Fruit fly (Drosophila melanogaster): ENCODE measurements around the gene mbo.

Gene mbo

DNA sequence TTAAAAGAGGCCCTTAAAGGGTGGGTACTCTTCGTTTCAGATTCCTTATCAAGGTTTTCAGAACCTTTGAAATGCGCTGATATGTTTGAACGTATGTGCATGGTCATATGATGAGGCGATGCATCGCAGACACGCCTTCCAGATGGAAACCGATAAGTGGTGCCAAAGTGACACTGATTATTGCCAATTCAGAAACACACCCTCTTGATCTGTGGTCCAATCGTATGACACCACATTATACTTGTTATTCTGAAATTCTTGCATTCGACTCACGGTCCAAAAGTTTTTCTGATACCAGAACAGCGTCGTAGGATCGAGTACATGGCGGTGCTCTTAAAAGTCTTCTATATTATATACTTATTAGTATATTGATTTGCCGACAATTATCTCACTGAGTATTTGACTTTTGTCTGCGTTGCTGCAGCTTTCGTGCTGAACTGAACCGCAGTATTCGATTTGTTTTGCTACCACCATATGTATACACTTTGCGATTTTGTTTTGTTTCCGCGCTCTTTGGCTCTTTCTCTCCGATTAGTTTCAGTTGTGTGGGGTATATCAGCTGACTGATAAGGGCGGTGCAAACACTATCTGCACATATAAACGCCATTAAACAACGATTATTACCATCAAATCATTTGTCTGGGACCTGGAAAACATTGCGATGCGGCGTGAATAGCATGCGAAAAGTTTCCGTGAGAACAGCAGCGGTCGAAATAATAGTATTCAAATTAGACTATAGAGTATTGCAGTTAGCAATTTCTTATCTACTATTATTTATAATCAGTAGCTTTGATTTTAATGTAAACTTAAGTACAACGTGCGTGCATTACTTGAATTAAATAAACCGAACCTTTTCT is 41.7 kb upstream of the mbo start (continued):
- TF ChIP-seq Hr39 (optimal IDR thresholded peaks at IDR 0.05) (no peak), schlank (tag; optimal IDR thresholded peaks at IDR 0.05) (no peak), CG4730 (GFP tag; IDR thresholded peaks at IDR 0.05) (no peak), CG2678 (tag; optimal IDR thresholded peaks at IDR 0.05) (peak; percentile 29), ind (GFP tag; optimal IDR thresholded peaks at IDR 0.05) (no peak), CG3407 (GFP tag; optimal IDR thresholded peaks at IDR 0.05) (no peak), Drgx (GFP tag; IDR thresholded peaks at IDR 0.05) (0 out of 2 replicates have a peak, but pooled peaks have one; percentile 5), otp (GFP tag; IDR thresholded peaks at IDR 0.05) (no peak), bsh (GFP tag; optimal IDR thresholded peaks at IDR 0.05) (no peak), CG6175 (GFP tag; IDR thresholded peaks at IDR 0.05) (no peak), CG16815 (GFP tag; optimal IDR thresholded peaks at IDR 0.05) (no peak), tll (GFP tag; optimal IDR thresholded peaks at IDR 0.05) (no peak), CG18764 (GFP tag; optimal IDR thresholded peaks at IDR 0.05) (no peak), inv (GFP tag; IDR thresholded peaks at IDR 0.05; ENCODE audit: partially characterized antibody) (no peak), CG11398 (GFP tag; optimal IDR thresholded peaks at IDR 0.05) (no peak), CG2116 (GFP tag; optimal IDR thresholded peaks at IDR 0.05) (no peak), CG16779 (GFP tag; IDR thresholded peaks at IDR 0.05) (no peak), Hmr (GFP tag; optimal IDR thresholded peaks at IDR 0.05) (peak; percentile 10), CG15696 (tag; optimal IDR thresholded peaks at IDR 0.05) (no peak), Med (GFP tag) (peak; percentile 62), CG1602 (GFP tag; optimal IDR thresholded peaks at IDR 0.05) (no peak), CG7987 (GFP tag; optimal IDR thresholded peaks at IDR 0.05) (peak; percentile 50), CG34376 (GFP tag; optimal IDR thresholded peaks at IDR 0.05) (peak; percentile 48), Dp (GFP tag; optimal IDR thresholded peaks at IDR 0.05) (no peak), CG11696 (GFP tag; IDR thresholded peaks at IDR 0.05) (0 out of 2 replicates have a peak, but pooled peaks have one; percentile 11), pfk (GFP tag; optimal IDR thresholded peaks at IDR 0.05) (no peak), E2f2 (GFP tag; IDR thresholded peaks at IDR 0.05) (no peak), Atf3 (GFP tag; optimal IDR thresholded peaks at IDR 0.05) (no peak), CG11504 (tag; optimal IDR thresholded peaks at IDR 0.05) (peak; percentile 10), insv (GFP tag; optimal IDR thresholded peaks at IDR 0.05) (no peak), disco-r (GFP tag; optimal IDR thresholded peaks at IDR 0.05) (no peak), CG32532 (GFP tag; IDR thresholded peaks at IDR 0.05) (0 out of 2 replicates have a peak, but pooled peaks have one; percentile 24)

DNA sequence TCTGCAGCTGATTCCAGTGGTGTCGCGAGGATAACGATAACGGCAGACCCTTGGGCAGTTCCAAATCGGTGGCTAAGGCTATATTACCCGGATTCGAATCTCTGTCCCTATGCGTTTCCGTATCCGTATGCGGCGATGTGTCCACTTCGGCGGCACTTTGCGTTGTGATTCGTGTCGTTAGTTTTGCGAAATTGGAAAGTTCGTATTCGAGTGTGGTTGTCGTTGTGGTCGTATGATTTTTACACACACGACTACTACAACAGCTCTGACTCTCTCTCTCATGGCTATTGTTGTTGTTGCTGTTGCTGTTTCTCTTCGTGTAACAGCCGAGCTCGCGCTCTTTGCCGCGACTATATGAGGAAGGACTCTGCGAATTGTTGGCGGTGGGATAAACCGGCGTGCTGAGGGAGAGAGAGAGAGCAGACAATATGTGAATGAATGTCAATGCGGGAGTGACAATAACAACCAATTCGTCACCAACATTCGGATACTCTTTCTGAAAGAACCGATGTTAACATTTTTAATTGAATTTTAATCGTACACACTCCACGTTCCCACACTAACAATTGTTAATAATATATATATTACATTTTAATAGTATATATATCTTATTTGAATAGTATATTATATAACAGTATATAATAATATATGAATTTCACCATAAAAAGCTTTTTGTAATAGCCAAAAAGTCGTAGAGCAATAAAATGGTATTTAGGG is 40.9 kb upstream of the mbo start:
- TF ChIP-seq ato (GFP tag; IDR thresholded peaks at IDR 0.05; ENCODE audit: partially characterized antibody), result peak; percentile 37; the same call in 1 of the 2 replicates
- peak; percentile 35 for TF ChIP-seq PHDP (tag; optimal IDR thresholded peaks at IDR 0.05)
- no peak for TF ChIP-seq CG9876 (GFP tag; optimal IDR thresholded peaks at IDR 0.05)
- TF ChIP-seq ab (GFP tag; optimal IDR thresholded peaks at IDR 0.05), result no peak
- TF ChIP-seq Aef1 (GFP tag; IDR thresholded peaks at IDR 0.05), result peak; percentile 17; the same call in 2 of the 3 replicates
- TF ChIP-seq CG18262 (tag; optimal IDR thresholded peaks at IDR 0.05), result peak; percentile 57
- peak; percentile 48 for TF ChIP-seq lab (GFP tag; optimal IDR thresholded peaks at IDR 0.05)
- TF ChIP-seq disco-r (GFP tag; optimal IDR thresholded peaks at IDR 0.05), result no peak
- TF ChIP-seq pan (optimal IDR thresholded peaks at IDR 0.05), result no peak
- TF ChIP-seq pan (GFP tag; optimal IDR thresholded peaks at IDR 0.05 in 1 of 2, IDR thresholded peaks at IDR 0.05 in 1 of 2), result no peak
- peak; percentile 16 for TF ChIP-seq HmgZ (tag; optimal IDR thresholded peaks at IDR 0.05)
- no peak for TF ChIP-seq Dbx (GFP tag; IDR thresholded peaks at IDR 0.05)
- TF ChIP-seq chinmo (GFP tag; IDR thresholded peaks at IDR 0.05; ENCODE audit: partially characterized antibody), result 0 out of 4 replicates have a peak, but pooled peaks have one; percentile 79
- TF ChIP-seq unpg (GFP tag; optimal IDR thresholded peaks at IDR 0.05), result peak; percentile 55
- TF ChIP-seq CG12744 (GFP tag; optimal IDR thresholded peaks at IDR 0.05), result no peak
- TF ChIP-seq hkb (optimal IDR thresholded peaks at IDR 0.05), result no peak
- TF ChIP-seq hkb (GFP tag; IDR thresholded peaks at IDR 0.05), result 0 out of 2 replicates have a peak, but pooled peaks have one; percentile 15
- peak; percentile 1 for TF ChIP-seq CG15601 (tag; optimal IDR thresholded peaks at IDR 0.05)
